Worm (Caenorhabditis elegans): ENCODE results near the gene F59B10.5.

- no peak for TF ChIP-seq nhr-25 (tag; optimal IDR thresholded peaks at IDR 0.05)
- TF ChIP-seq nhr-12 (tag; optimal IDR thresholded peaks at IDR 0.05) = no peak
- TF ChIP-seq ceh-82 (tag; optimal IDR thresholded peaks at IDR 0.05) = no peak
- TF ChIP-seq snpc-4 (tag; optimal IDR thresholded peaks at IDR 0.05) = no peak
- TF ChIP-seq ZK546.5 (tag; optimal IDR thresholded peaks at IDR 0.05) = no peak
- no peak for TF ChIP-seq unc-62 (GFP tag; optimal IDR thresholded peaks at IDR 0.05)
- TF ChIP-seq ztf-4 (tag; optimal IDR thresholded peaks at IDR 0.05) = no peak
- TF ChIP-seq mdl-1 (tag; optimal IDR thresholded peaks at IDR 0.05) = no peak
- TF ChIP-seq elt-3 (tag; optimal IDR thresholded peaks at IDR 0.05) = no peak
- TF ChIP-seq R02D3.7 (tag; optimal IDR thresholded peaks at IDR 0.05) = no peak
- no peak for TF ChIP-seq skn-1 (tag; optimal IDR thresholded peaks at IDR 0.05)
- no peak for TF ChIP-seq elt-2 (tag; optimal IDR thresholded peaks at IDR 0.05)
- TF ChIP-seq sea-2 (GFP tag; optimal IDR thresholded peaks at IDR 0.05) = no peak
Measured at ce11 chrII:10550173-10550572, 26.7 kb upstream of the F59B10.5 start.

Measured in whole organism, L3 larva.